Fruit fly (Drosophila melanogaster) whole organism, embryonic: ENCODE data around the gene CG44476.

Experiments used
- ATbp ChIP-seq: fragments of 200-800 bp; sonication (Bioruptor generic); optimal IDR thresholded peaks from 2 replicates; lab custom pipeline; 2017; ENCODE audit warnings: missing biosample characterization, mild to moderate bottlenecking, missing genetic modification characterization, missing genetic modification reagents
- CG10431 ChIP-seq: fragments of 200-800 bp; sonication (Bioruptor generic); optimal IDR thresholded peaks from 3 replicates; lab custom pipeline; 2018; ENCODE audit warnings: missing biosample characterization, mild to moderate bottlenecking, missing genetic modification characterization
- CG13775 ChIP-seq: fragments of 200-800 bp; sonication (Bioruptor generic); optimal IDR thresholded peaks from 3 replicates; lab custom pipeline; 2017; ENCODE audit warnings: missing biosample characterization, mild to moderate bottlenecking, missing genetic modification characterization
- CG14667 ChIP-seq: fragments of 200-800 bp; sonication (Bioruptor generic); IDR thresholded peaks from 2 replicates; pipeline ENCODE4 v1.3.6; 2022; ENCODE audit warnings: missing biosample characterization, missing genetic modification characterization
- CG1603 ChIP-seq: fragments of 200-800 bp; sonication (Bioruptor generic); optimal IDR thresholded peaks from 2 replicates; lab custom pipeline; 2019; ENCODE audit warnings: missing biosample characterization, mild to moderate bottlenecking, missing genetic modification characterization, moderate library complexity
- CG16815 ChIP-seq: fragments of 200-800 bp; sonication (Bioruptor generic); optimal IDR thresholded peaks from 3 replicates; lab custom pipeline; 2017; ENCODE audit warnings: missing biosample characterization, mild to moderate bottlenecking, missing genetic modification characterization
- CG17359 ChIP-seq: fragments of 200-800 bp; sonication (Bioruptor generic); optimal IDR thresholded peaks from 3 replicates; lab custom pipeline; 2018; ENCODE audit warnings: missing biosample characterization, mild to moderate bottlenecking, missing genetic modification characterization, moderate library complexity
- CG17612 ChIP-seq: fragments of 200-800 bp; sonication (Bioruptor generic); IDR thresholded peaks from 2 replicates; pipeline ENCODE4 v1.3.6; 2022; ENCODE audit warnings: missing biosample characterization, missing genetic modification characterization
- CG17802 ChIP-seq: fragments of 200-800 bp; sonication (Bioruptor generic); optimal IDR thresholded peaks from 2 replicates; lab custom pipeline; 2018; ENCODE audit warnings: missing biosample characterization, mild to moderate bottlenecking, missing genetic modification characterization, moderate library complexity
- CG1832 ChIP-seq: fragments of 200-800 bp; sonication (Bioruptor generic); optimal IDR thresholded peaks from 2 replicates; lab custom pipeline; 2017; ENCODE audit warnings: missing biosample characterization, mild to moderate bottlenecking, missing genetic modification characterization, inconsistent platforms
- CG2129 ChIP-seq: fragments of 200-800 bp; sonication (Bioruptor generic); IDR thresholded peaks from 2 replicates; pipeline ENCODE4 v1.3.6; 2022; ENCODE audit warnings: missing biosample characterization, missing genetic modification characterization; ENCODE audit not compliant: partially characterized antibody
- CG3847 ChIP-seq: fragments of 200-800 bp; sonication (Bioruptor generic); IDR thresholded peaks from 2 replicates; pipeline ENCODE4 v1.3.6; 2022; ENCODE audit warnings: missing biosample characterization, missing genetic modification characterization
- CG4328 ChIP-seq: fragments of 200-800 bp; sonication (Bioruptor generic); optimal IDR thresholded peaks from 3 replicates; lab custom pipeline; 2017; ENCODE audit warnings: missing biosample characterization, missing genetic modification reagents, missing genetic modification characterization
- CG4820 ChIP-seq: fragments of 200-800 bp; sonication (Bioruptor generic); optimal IDR thresholded peaks from 3 replicates; lab custom pipeline; 2016; ENCODE audit warnings: missing biosample characterization, missing genetic modification characterization
- CG5180 ChIP-seq: fragments of 200-800 bp; sonication (Bioruptor generic); optimal IDR thresholded peaks from 3 replicates; lab custom pipeline; 2017; ENCODE audit warnings: missing biosample characterization, missing genetic modification characterization, mild to moderate bottlenecking, moderate library complexity, missing genetic modification reagents
- CG6765 ChIP-seq: fragments of 200-800 bp; sonication (Bioruptor generic); optimal IDR thresholded peaks from 3 replicates; lab custom pipeline; 2017; ENCODE audit warnings: missing biosample characterization, mild to moderate bottlenecking, missing genetic modification characterization
- CG6854 ChIP-seq: fragments of 200-800 bp; sonication (Bioruptor generic); optimal IDR thresholded peaks from 3 replicates; lab custom pipeline; 2017; ENCODE audit warnings: missing biosample characterization, mild to moderate bottlenecking, missing genetic modification characterization
- CG7839 ChIP-seq: fragments of 200-800 bp; sonication (Bioruptor generic); optimal IDR thresholded peaks from 3 replicates; lab custom pipeline; 2018; ENCODE audit warnings: missing biosample characterization, mild to moderate bottlenecking, missing genetic modification characterization, moderate library complexity
- CG9797 ChIP-seq: fragments of 200-800 bp; sonication (Bioruptor generic); optimal IDR thresholded peaks from 3 replicates; lab custom pipeline; 2018; ENCODE audit warnings: missing biosample characterization, mild to moderate bottlenecking, missing genetic modification characterization
- CHES-1-like ChIP-seq: fragments of 200-800 bp; sonication (Bioruptor generic); optimal IDR thresholded peaks from 2 replicates; lab custom pipeline; 2016; ENCODE audit warnings: missing biosample characterization, missing genetic modification characterization
- Eip74EF ChIP-seq, 2 experiments: fragments of 200-800 bp in 1 of 2; fragments of >200 bp in 1 of 2; sonication (Bioruptor generic) in 1 of 2; optimal IDR thresholded peaks; 2 replicates each; lab custom pipeline; 2017 to 2019; ENCODE audit warnings: missing biosample characterization in 2 of 2, missing genetic modification characterization in 2 of 2, mild to moderate bottlenecking in 1 of 2, moderate library complexity in 1 of 2
- NK7.1 ChIP-seq: fragments of 200-800 bp; sonication (Bioruptor generic); optimal IDR thresholded peaks from 3 replicates; lab custom pipeline; 2016; ENCODE audit warnings: missing biosample characterization, missing genetic modification characterization
- Optix ChIP-seq: fragments of 200-800 bp; sonication (Bioruptor generic); IDR thresholded peaks from 3 replicates; pipeline ENCODE4 v1.3.6; 2022; ENCODE audit warnings: missing biosample characterization, missing genetic modification characterization
- Ravus ChIP-seq: fragments of 200-800 bp; sonication (Bioruptor generic); IDR thresholded peaks from 2 replicates; pipeline ENCODE4 v1.3.6; 2022; ENCODE audit warnings: missing biosample characterization, missing genetic modification characterization
- Scr ChIP-seq: fragments of 200-800 bp; sonication (Bioruptor generic); IDR thresholded peaks from 2 replicates; pipeline ENCODE4 v1.3.6; 2022; ENCODE audit warnings: missing biosample characterization, missing genetic modification characterization; ENCODE audit not compliant: partially characterized antibody
- Six4 ChIP-seq: fragments of 200-800 bp; sonication (Bioruptor generic); optimal IDR thresholded peaks from 2 replicates; lab custom pipeline; 2016; ENCODE audit warnings: missing biosample characterization, missing genetic modification characterization
- Stat92E ChIP-seq, 3 experiments: fragments of >200 bp in 2 of 3; fragments of 200-800 bp in 1 of 3; sonication (Bioruptor generic) in 1 of 3; optimal IDR thresholded peaks; 2 replicates each; lab custom pipeline; 2017 to 2019; ENCODE audit warnings: missing biosample characterization in 3 of 3, missing genetic modification characterization in 3 of 3, mild to moderate bottlenecking in 1 of 3, moderate library complexity in 1 of 3
- Xbp1 ChIP-seq: fragments of 200-800 bp; sonication (Bioruptor generic); optimal IDR thresholded peaks from 3 replicates; lab custom pipeline; 2016; ENCODE audit warnings: missing biosample characterization, mild to moderate bottlenecking, missing genetic modification characterization
- chm ChIP-seq: fragments of 200-800 bp; sonication (Bioruptor generic); IDR thresholded peaks from 2 replicates; pipeline ENCODE4 v1.3.6; 2022; ENCODE audit warnings: missing biosample characterization, missing genetic modification characterization
- dm ChIP-seq: fragments of 200-800 bp; sonication (Bioruptor generic); optimal IDR thresholded peaks from 3 replicates; lab custom pipeline; 2016; ENCODE audit warnings: missing biosample characterization, missing genetic modification characterization
- exex ChIP-seq: fragments of 200-800 bp; sonication (Bioruptor generic); optimal IDR thresholded peaks from 4 replicates; lab custom pipeline; 2018; ENCODE audit warnings: missing biosample characterization, mild to moderate bottlenecking, missing genetic modification characterization, moderate library complexity
- gce ChIP-seq: fragments of 200-800 bp; sonication (Bioruptor generic); IDR thresholded peaks from 3 replicates; pipeline ENCODE4 v1.3.6; 2022; ENCODE audit warnings: missing biosample characterization, missing genetic modification characterization
- hb ChIP-seq: fragments of 200-800 bp; sonication (Bioruptor generic); IDR thresholded peaks from 3 replicates; pipeline ENCODE4 v1.3.6; 2022; ENCODE audit warnings: missing biosample characterization, missing genetic modification characterization; ENCODE audit not compliant: partially characterized antibody
- hbn ChIP-seq: fragments of 200-800 bp; sonication (Bioruptor generic); IDR thresholded peaks from 2 replicates; pipeline ENCODE4 v1.3.6; 2022; ENCODE audit warnings: missing biosample characterization, missing genetic modification characterization; ENCODE audit not compliant: partially characterized antibody
- hth ChIP-seq: fragments of >200 bp; optimal IDR thresholded peaks from 2 replicates; lab custom pipeline; 2017; ENCODE audit warnings: inconsistent platforms
- inv ChIP-seq: fragments of 200-800 bp; sonication (Bioruptor generic); IDR thresholded peaks from 2 replicates; pipeline ENCODE4 v1.3.6; 2022; ENCODE audit warnings: missing biosample characterization, missing genetic modification characterization; ENCODE audit not compliant: partially characterized antibody
- jing ChIP-seq: fragments of 200-800 bp; sonication (Bioruptor generic); optimal IDR thresholded peaks from 2 replicates; lab custom pipeline; 2018; ENCODE audit warnings: missing biosample characterization, mild to moderate bottlenecking, missing genetic modification characterization
- lola ChIP-seq, 3 experiments: fragments of >200 bp in 2 of 3; fragments of 200-800 bp in 1 of 3; sonication (Bioruptor generic) in 1 of 3; optimal IDR thresholded peaks; 2 replicates each; lab custom pipeline; 2017 to 2019; ENCODE audit warnings: missing biosample characterization in 3 of 3, missing genetic modification characterization in 3 of 3, mild to moderate bottlenecking in 1 of 3, moderate library complexity in 1 of 3
- luna ChIP-seq: fragments of 200-800 bp; sonication (Bioruptor generic); optimal IDR thresholded peaks from 2 replicates; lab custom pipeline; 2016; ENCODE audit warnings: missing biosample characterization, missing genetic modification characterization
- mam ChIP-seq: fragments of 200-800 bp; sonication (Bioruptor generic); optimal IDR thresholded peaks from 3 replicates; lab custom pipeline; 2016; ENCODE audit warnings: missing biosample characterization, missing genetic modification characterization
- odd ChIP-seq: fragments of 200-800 bp; sonication (Bioruptor generic); optimal IDR thresholded peaks from 2 replicates; lab custom pipeline; 2017; ENCODE audit warnings: missing biosample characterization, mild to moderate bottlenecking, missing genetic modification characterization
- pb ChIP-seq: fragments of 200-800 bp; sonication (Bioruptor generic); optimal IDR thresholded peaks from 3 replicates; lab custom pipeline; 2016; ENCODE audit warnings: missing biosample characterization, missing genetic modification characterization
- prd ChIP-seq, 3 experiments: fragments of >200 bp in 2 of 3; fragments of 200-800 bp in 1 of 3; sonication (Bioruptor generic) in 1 of 3; optimal IDR thresholded peaks in 2 of 3; IDR thresholded peaks in 1 of 3; 2 replicates in 2 of 3; 3 replicates in 1 of 3; pipeline versions ENCODE4 v1.3.6 to Lab custom; 2017 to 2022; ENCODE audit warnings: missing biosample characterization in 1 of 3, missing genetic modification characterization in 1 of 3
- row ChIP-seq: fragments of 200-800 bp; sonication (Bioruptor generic); IDR thresholded peaks from 3 replicates; pipeline ENCODE4 v1.3.6; 2022; ENCODE audit warnings: missing biosample characterization, missing genetic modification characterization
- seq ChIP-seq: fragments of 200-800 bp; sonication (Bioruptor generic); IDR thresholded peaks from 2 replicates; pipeline ENCODE4 v1.3.6; 2022; ENCODE audit warnings: missing biosample characterization, missing genetic modification characterization
- tin ChIP-seq: fragments of 200-800 bp; sonication (Bioruptor generic); optimal IDR thresholded peaks from 3 replicates; lab custom pipeline; 2016; ENCODE audit warnings: missing biosample characterization, missing genetic modification characterization
- tna ChIP-seq: fragments of 200-800 bp; sonication (Bioruptor generic); IDR thresholded peaks from 2 replicates; pipeline ENCODE4 v1.3.6; 2022; ENCODE audit warnings: missing biosample characterization, missing genetic modification characterization; ENCODE audit not compliant: partially characterized antibody
- trem ChIP-seq: fragments of 200-800 bp; optimal IDR thresholded peaks from 3 replicates; lab custom pipeline; 2019; ENCODE audit warnings: missing biosample characterization, mild to moderate bottlenecking, missing genetic modification characterization, moderate library complexity
- vnd ChIP-seq: fragments of 200-800 bp; sonication (Bioruptor generic); IDR thresholded peaks from 3 replicates; pipeline ENCODE4 v1.3.6; 2022; ENCODE audit warnings: missing biosample characterization, missing genetic modification characterization; ENCODE audit not compliant: partially characterized antibody

The CG44476 gene

dm6 chr2L:18136427-18136857 lies 23.5 kb upstream of the CG44476 start (continued):
- TF ChIP-seq lola (GFP tag; optimal IDR thresholded peaks at IDR 0.05; lab: Kevin White, UChicago) (no peak), Xbp1 (GFP tag; lab: Kevin White, UChicago) (no peak), CG6765 (GFP tag; lab: Kevin White, UChicago) (peak; percentile 50), pb (GFP tag; lab: Kevin White, UChicago) (no peak), jing (GFP tag; lab: Kevin White, UChicago) (no peak), CHES-1-like (GFP tag; lab: Kevin White, UChicago) (peak; percentile 61), ATbp (no peak), tna (GFP tag; lab: Robert Waterston, UW) (no peak), trem (tag; lab: Kevin White, UChicago) (no peak), CG13775 (GFP tag; lab: Kevin White, UChicago) (no peak), NK7.1 (GFP tag; lab: Kevin White, UChicago) (no peak), mam (GFP tag; lab: Kevin White, UChicago) (peak; percentile 23), CG4820 (GFP tag; lab: Kevin White, UChicago) (no peak), seq (GFP tag; lab: Robert Waterston, UW) (no peak), hth (lab: Kevin White, UChicago) (no peak), vnd (GFP tag; lab: Robert Waterston, UW) (no peak), CG17359 (tag; lab: Kevin White, UChicago) (no peak), inv (GFP tag; lab: Robert Waterston, UW) (no peak), hbn (GFP tag; lab: Robert Waterston, UW) (no peak), exex (tag; lab: Kevin White, UChicago) (no peak), CG17612 (GFP tag; lab: Robert Waterston, UW) (0 out of 2 replicates have a peak, but pooled peaks have one; percentile 22), CG1832 (no peak), Ravus (no peak), CG5180 (no peak), Stat92E (GFP tag; optimal IDR thresholded peaks at IDR 0.05; lab: Kevin White, UChicago) (no peak), Six4 (GFP tag; lab: Kevin White, UChicago) (no peak), CG14667 (GFP tag; lab: Robert Waterston, UW) (no peak), prd (optimal IDR thresholded peaks at IDR 0.05; lab: Kevin White, UChicago) (no peak), prd (GFP tag; IDR thresholded peaks at IDR 0.05; lab: Robert Waterston, UW) (no peak), CG1603 (tag; lab: Kevin White, UChicago) (no peak), CG7839 (tag; lab: Kevin White, UChicago) (no peak), Scr (GFP tag; lab: Robert Waterston, UW) (no peak), CG3847 (no peak; the same call in 1 of the 2 replicates), CG4328 (GFP tag; lab: Kevin White, UChicago) (no peak), CG10431 (no peak), CG17802 (tag; lab: Kevin White, UChicago) (no peak), CG16815 (GFP tag; lab: Kevin White, UChicago) (no peak), CG9797 (GFP tag; lab: Kevin White, UChicago) (no peak), hb (GFP tag; lab: Robert Waterston, UW) (no peak), tin (GFP tag; lab: Kevin White, UChicago) (no peak), Optix (GFP tag; lab: Robert Waterston, UW) (no peak), chm (no peak), gce (no peak), row (GFP tag; lab: Robert Waterston, UW) (no peak), odd (GFP tag; lab: Kevin White, UChicago) (no peak), dm (no peak), CG6854 (no peak), Eip74EF (GFP tag; optimal IDR thresholded peaks at IDR 0.05; lab: Kevin White, UChicago) (peak in 1 of 2 experiments; percentile 99), luna (GFP tag; lab: Kevin White, UChicago) (peak; percentile 25), CG2129 (GFP tag; lab: Robert Waterston, UW) (no peak)
